Worm (Caenorhabditis elegans): ENCODE results near the gene W09H1.1.

DNA sequence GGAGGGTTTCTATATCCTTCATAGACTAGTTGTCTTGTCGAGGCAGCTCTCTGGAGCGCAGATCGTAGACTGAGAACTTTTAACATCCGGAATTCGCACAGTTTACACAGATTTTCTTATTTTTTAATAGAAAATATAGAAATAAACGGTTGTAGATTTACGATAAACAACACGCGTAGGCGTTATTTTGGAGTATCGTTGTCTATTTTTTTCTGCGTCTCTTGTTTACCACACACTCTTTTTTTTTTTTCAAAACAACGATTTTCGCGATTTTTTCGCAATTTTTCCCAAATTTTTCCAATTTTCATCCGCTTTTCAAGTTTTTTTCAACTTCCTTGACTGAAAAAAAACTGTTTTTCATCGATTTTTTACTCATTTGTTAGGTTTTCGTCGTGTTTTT, 5.8 kb upstream of the W09H1.1 start, which contains the start of gene mecr-1:
- TF ChIP-seq hnd-1 (tag; optimal IDR thresholded peaks at IDR 0.05) (no peak), ama-1 (optimal IDR thresholded peaks at IDR 0.05) (no peak), hmg-4 (GFP tag; optimal IDR thresholded peaks at IDR 0.05) (no peak), tra-4 (tag; optimal IDR thresholded peaks at IDR 0.05) (no peak), aly-1 (tag; optimal IDR thresholded peaks at IDR 0.05) (no peak), flt-1 (GFP tag; IDR thresholded peaks at IDR 0.05) (no peak), tbx-37 (GFP tag; conservative IDR thresholded peaks at IDR 0.05) (no peak), ets-7 (tag; optimal IDR thresholded peaks at IDR 0.05) (no peak), scrt-1 (GFP tag; IDR thresholded peaks at IDR 0.05) (no peak), ceh-13 (GFP tag; optimal IDR thresholded peaks at IDR 0.05) (no peak)

Data from whole organism, early embryonic.